Worm (Caenorhabditis elegans) whole organism, L1 larva: ENCODE measurements around the gene nhr-271.

Experiments used
- ceh-82 ChIP-seq, 3 experiments: fragments of 150-350 bp in 1 of 3; sonication (generic microtip) in 2 of 3; optimal IDR thresholded peaks; 2 replicates each; lab custom pipeline; 2014 to 2017; ENCODE audit warnings: missing biosample characterization in 3 of 3, missing genetic modification characterization in 3 of 3
- fos-1 ChIP-seq: fragments of 150-350 bp; optimal IDR thresholded peaks from 2 replicates; lab custom pipeline; 2014; ENCODE audit warnings: missing biosample characterization, missing genetic modification characterization
- zip-4 ChIP-seq: fragments of 200-800 bp; sonication (Bioruptor generic); optimal IDR thresholded peaks from 2 replicates; lab custom pipeline; 2018; ENCODE audit warnings: mild to moderate bottlenecking, missing genetic modification characterization, moderate library complexity, missing compliant biosample characterization

DNA sequence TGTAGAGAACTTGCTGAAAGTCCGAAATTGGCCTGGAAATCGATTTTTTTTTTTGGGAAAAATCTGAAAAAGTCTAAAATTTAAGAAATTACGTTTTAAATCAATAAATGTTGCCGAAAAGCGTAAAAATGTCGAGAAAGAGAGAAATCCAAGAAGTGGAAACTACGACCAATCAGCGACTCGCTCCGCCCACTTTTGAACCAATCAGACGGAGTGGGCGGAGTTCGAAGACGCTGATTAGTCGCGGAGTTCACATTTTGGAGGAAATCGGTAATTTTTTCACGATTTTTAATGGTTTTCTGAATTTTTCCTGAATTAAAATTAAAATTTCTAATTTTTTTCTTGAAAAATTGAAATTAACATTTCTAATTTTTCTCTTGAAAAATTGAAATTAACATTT lies 40.7 kb downstream of the nhr-271 start:
- TF ChIP-seq fos-1 (no peak), ceh-82 (tag; optimal IDR thresholded peaks at IDR 0.05; lab: Kevin White, UChicago) (no peak), zip-4 (GFP tag; lab: Kevin White, UChicago) (no peak)
